Fruit fly (Drosophila melanogaster) whole organism, embryonic: ENCODE measurements around the gene cno.

Experiments used
- Antp ChIP-seq: fragments of 200-800 bp; sonication (Bioruptor generic); optimal IDR thresholded peaks from 3 replicates; lab custom pipeline; 2016; ENCODE audit warnings: missing biosample characterization, missing genetic modification characterization
- Bgb ChIP-seq: fragments of 200-800 bp; sonication (Bioruptor generic); IDR thresholded peaks from 2 replicates; pipeline ENCODE4 v1.3.6; 2022; ENCODE audit warnings: missing biosample characterization, missing genetic modification characterization; ENCODE audit not compliant: partially characterized antibody
- CG10321 ChIP-seq: fragments of 200-800 bp; sonication (Bioruptor generic); IDR thresholded peaks from 2 replicates; pipeline ENCODE4 v1.3.6; 2022; ENCODE audit warnings: missing biosample characterization, missing genetic modification characterization
- CG10462 ChIP-seq: fragments of 200-800 bp; sonication (Bioruptor generic); optimal IDR thresholded peaks from 2 replicates; lab custom pipeline; 2016; ENCODE audit warnings: missing biosample characterization, missing genetic modification characterization
- CG10959 ChIP-seq: fragments of 200-800 bp; sonication (Bioruptor generic); IDR thresholded peaks from 2 replicates; pipeline ENCODE4 v1.3.6; 2022; ENCODE audit warnings: missing biosample characterization, missing genetic modification characterization
- CG12659 ChIP-seq: fragments of 200-800 bp; sonication (Bioruptor generic); optimal IDR thresholded peaks from 3 replicates; lab custom pipeline; 2017; ENCODE audit warnings: mild to moderate bottlenecking, missing biosample characterization, missing genetic modification reagents, missing genetic modification characterization
- CG12769 ChIP-seq: fragments of 200-800 bp; sonication (Bioruptor generic); optimal IDR thresholded peaks from 2 replicates; lab custom pipeline; 2019; ENCODE audit warnings: missing biosample characterization, mild to moderate bottlenecking, missing genetic modification characterization, moderate library complexity
- CG1602 ChIP-seq: fragments of 200-800 bp; sonication (Bioruptor generic); optimal IDR thresholded peaks from 3 replicates; lab custom pipeline; 2016; ENCODE audit warnings: missing biosample characterization, missing genetic modification characterization
- CG17912 ChIP-seq: fragments of 200-800 bp; sonication (Bioruptor generic); optimal IDR thresholded peaks from 2 replicates; lab custom pipeline; 2018; ENCODE audit warnings: missing biosample characterization, mild to moderate bottlenecking, missing genetic modification characterization
- CG18011 ChIP-seq: fragments of 200-800 bp; sonication (Bioruptor generic); optimal IDR thresholded peaks from 2 replicates; lab custom pipeline; 2017; ENCODE audit warnings: missing biosample characterization, missing genetic modification characterization, mild to moderate bottlenecking, moderate library complexity, missing genotype
- CG18599 ChIP-seq: fragments of 200-800 bp; sonication (Bioruptor generic); optimal IDR thresholded peaks from 3 replicates; lab custom pipeline; 2017; ENCODE audit warnings: missing biosample characterization, missing genetic modification characterization, mild to moderate bottlenecking, moderate library complexity, missing genetic modification reagents
- CG18619 ChIP-seq: fragments of 200-800 bp; sonication (Bioruptor generic); optimal IDR thresholded peaks from 3 replicates; lab custom pipeline; 2017; ENCODE audit warnings: missing biosample characterization, mild to moderate bottlenecking, missing genetic modification characterization
- CG2120 ChIP-seq: fragments of 200-800 bp; sonication (Bioruptor generic); optimal IDR thresholded peaks from 3 replicates; lab custom pipeline; 2016; ENCODE audit warnings: missing biosample characterization, missing genetic modification characterization
- CG2678 ChIP-seq: fragments of 200-800 bp; sonication (Bioruptor generic); optimal IDR thresholded peaks from 3 replicates; lab custom pipeline; 2019; ENCODE audit warnings: missing biosample characterization, mild to moderate bottlenecking, missing genetic modification characterization, moderate library complexity
- CG31224 ChIP-seq: fragments of 200-800 bp; sonication (Bioruptor generic); IDR thresholded peaks from 2 replicates; pipeline ENCODE4 v1.3.6; 2022; ENCODE audit warnings: missing biosample characterization, missing genetic modification characterization
- CG32772 ChIP-seq: fragments of 200-800 bp; sonication (Bioruptor generic); IDR thresholded peaks from 2 replicates; pipeline ENCODE4 v1.3.6; 2022; ENCODE audit warnings: missing biosample characterization, missing genetic modification characterization
- CG3726 ChIP-seq: fragments of 200-800 bp; sonication (Bioruptor generic); IDR thresholded peaks from 3 replicates; pipeline ENCODE4, ENCODE4 v1.3.6; 2022; ENCODE audit warnings: missing biosample characterization, missing genetic modification characterization
- CG4360 ChIP-seq: fragments of 200-800 bp; sonication (Bioruptor generic); IDR thresholded peaks from 2 replicates; pipeline ENCODE4 v1.3.6; 2022; ENCODE audit warnings: missing biosample characterization, missing genetic modification characterization
- CG4424 ChIP-seq: fragments of 200-800 bp; sonication (Bioruptor generic); optimal IDR thresholded peaks from 3 replicates; lab custom pipeline; 2016; ENCODE audit warnings: missing biosample characterization, missing genetic modification characterization
- CG7556 ChIP-seq: fragments of 200-800 bp; sonication (Bioruptor generic); optimal IDR thresholded peaks from 2 replicates; lab custom pipeline; 2017; ENCODE audit warnings: missing biosample characterization, mild to moderate bottlenecking, missing genetic modification characterization
- Dad ChIP-seq: fragments of 200-800 bp; sonication (Bioruptor generic); optimal IDR thresholded peaks from 3 replicates; lab custom pipeline; 2016; ENCODE audit warnings: missing biosample characterization, missing genetic modification characterization
- Deaf1 ChIP-seq: fragments of 200-800 bp; optimal IDR thresholded peaks from 3 replicates; lab custom pipeline; 2019; ENCODE audit warnings: missing biosample characterization, mild to moderate bottlenecking, missing genetic modification characterization, moderate library complexity
- Dll ChIP-seq: fragments of 200-800 bp; sonication (Bioruptor generic); IDR thresholded peaks from 4 replicates; pipeline ENCODE4 v1.3.6; 2022; ENCODE audit warnings: missing biosample characterization, missing genetic modification characterization; ENCODE audit not compliant: partially characterized antibody
- Fer1 ChIP-seq: fragments of 200-800 bp; sonication (Bioruptor generic); optimal IDR thresholded peaks from 2 replicates; lab custom pipeline; 2017; ENCODE audit warnings: missing biosample characterization, mild to moderate bottlenecking, missing genetic modification characterization
- HHEX ChIP-seq: fragments of 200-800 bp; sonication (Bioruptor generic); optimal IDR thresholded peaks from 3 replicates; lab custom pipeline; 2017; ENCODE audit warnings: missing biosample characterization, mild to moderate bottlenecking, missing genetic modification characterization, missing genetic modification reagents
- Hand ChIP-seq: fragments of 200-800 bp; sonication (Bioruptor generic); optimal IDR thresholded peaks from 2 replicates; lab custom pipeline; 2017; ENCODE audit warnings: mild to moderate bottlenecking, missing biosample characterization, missing genetic modification reagents, missing genetic modification characterization
- Hsf ChIP-seq: fragments of 200-800 bp; sonication (Bioruptor generic); optimal IDR thresholded peaks from 3 replicates; lab custom pipeline; 2016; ENCODE audit warnings: missing biosample characterization, missing genetic modification characterization
- Mad ChIP-seq: fragments of 200-800 bp; sonication (Bioruptor generic); optimal IDR thresholded peaks from 2 replicates; lab custom pipeline; 2016; ENCODE audit warnings: missing biosample characterization, missing genetic modification characterization
- Scr ChIP-seq: fragments of 200-800 bp; sonication (Bioruptor generic); IDR thresholded peaks from 2 replicates; pipeline ENCODE4 v1.3.6; 2022; ENCODE audit warnings: missing biosample characterization, missing genetic modification characterization; ENCODE audit not compliant: partially characterized antibody
- Spps ChIP-seq: fragments of 200-800 bp; sonication (Bioruptor generic); optimal IDR thresholded peaks from 2 replicates; lab custom pipeline; 2018; ENCODE audit warnings: missing biosample characterization, mild to moderate bottlenecking, missing genetic modification characterization
- Trl ChIP-seq, 3 experiments: fragments of >200 bp in 2 of 3; fragments of 200-800 bp in 1 of 3; sonication (Bioruptor generic) in 1 of 3; optimal IDR thresholded peaks; 2 replicates in 1 of 3; 3 replicates in 2 of 3; lab custom pipeline; 2016 to 2017; ENCODE audit warnings: missing biosample characterization in 1 of 3, missing genetic modification characterization in 1 of 3
- abd-A ChIP-seq: fragments of 200-800 bp; sonication (Bioruptor generic); optimal IDR thresholded peaks from 3 replicates; lab custom pipeline; 2019; ENCODE audit warnings: missing biosample characterization, mild to moderate bottlenecking, missing genetic modification characterization, moderate library complexity
- ac ChIP-seq: fragments of 200-800 bp; sonication (Bioruptor generic); optimal IDR thresholded peaks from 3 replicates; lab custom pipeline; 2017; ENCODE audit warnings: missing biosample characterization, mild to moderate bottlenecking, missing genetic modification characterization
- al ChIP-seq: fragments of 200-800 bp; sonication (Bioruptor generic); IDR thresholded peaks from 2 replicates; pipeline ENCODE4 v1.3.6; 2022; ENCODE audit warnings: missing biosample characterization, missing genetic modification characterization
- caup ChIP-seq: fragments of 200-800 bp; sonication (Bioruptor generic); optimal IDR thresholded peaks from 3 replicates; lab custom pipeline; 2017; ENCODE audit warnings: missing biosample characterization, mild to moderate bottlenecking, missing genetic modification characterization, moderate library complexity; ENCODE audit not compliant: severe bottlenecking
- crp ChIP-seq, 2 experiments: fragments of 200-800 bp; sonication (Bioruptor generic); optimal IDR thresholded peaks; 2 replicates in 1 of 2; 3 replicates in 1 of 2; lab custom pipeline; 2017; ENCODE audit warnings: missing biosample characterization in 2 of 2, missing genetic modification characterization in 2 of 2, mild to moderate bottlenecking in 1 of 2, moderate library complexity in 1 of 2
- danr ChIP-seq: fragments of 200-800 bp; sonication (Bioruptor generic); IDR thresholded peaks from 2 replicates; pipeline ENCODE4 v1.3.6; 2022; ENCODE audit warnings: missing biosample characterization, missing genetic modification characterization
- dpn ChIP-seq, 2 experiments: fragments of 200-800 bp; sonication (Bioruptor generic); optimal IDR thresholded peaks; 3 replicates each; lab custom pipeline; 2016; ENCODE audit warnings: missing biosample characterization in 2 of 2, missing genetic modification characterization in 2 of 2
- eve ChIP-seq, 2 experiments: fragments of >200 bp; optimal IDR thresholded peaks; 2 replicates each; lab custom pipeline; 2017; ENCODE audit warnings: missing biosample characterization in 2 of 2, missing genetic modification characterization in 2 of 2
- gce ChIP-seq: fragments of 200-800 bp; sonication (Bioruptor generic); IDR thresholded peaks from 3 replicates; pipeline ENCODE4 v1.3.6; 2022; ENCODE audit warnings: missing biosample characterization, missing genetic modification characterization
- gcm ChIP-seq: fragments of 200-800 bp; sonication (Bioruptor generic); optimal IDR thresholded peaks from 2 replicates; lab custom pipeline; 2019; ENCODE audit warnings: missing biosample characterization, mild to moderate bottlenecking, missing genetic modification characterization, moderate library complexity
- hbn ChIP-seq: fragments of 200-800 bp; sonication (Bioruptor generic); IDR thresholded peaks from 2 replicates; pipeline ENCODE4 v1.3.6; 2022; ENCODE audit warnings: missing biosample characterization, missing genetic modification characterization; ENCODE audit not compliant: partially characterized antibody
- hkb ChIP-seq, 2 experiments: fragments of 200-800 bp in 1 of 2; fragments of >200 bp in 1 of 2; sonication (Bioruptor generic) in 1 of 2; IDR thresholded peaks in 1 of 2; optimal IDR thresholded peaks in 1 of 2; 2 replicates each; pipeline versions ENCODE4 v1.3.6 to Lab custom; 2017 to 2022; ENCODE audit warnings: missing biosample characterization in 1 of 2, missing genetic modification characterization in 1 of 2
- insv ChIP-seq, 2 experiments: fragments of 200-800 bp; sonication (Bioruptor generic); optimal IDR thresholded peaks; 3 replicates each; lab custom pipeline; 2016 to 2018; ENCODE audit warnings: missing biosample characterization in 2 of 2, missing genetic modification characterization in 2 of 2
- lilli ChIP-seq: fragments of 200-800 bp; sonication (Bioruptor generic); optimal IDR thresholded peaks from 3 replicates; lab custom pipeline; 2016; ENCODE audit warnings: missing biosample characterization, missing genetic modification characterization
- repo ChIP-seq: fragments of 200-800 bp; sonication (Bioruptor generic); optimal IDR thresholded peaks from 2 replicates; lab custom pipeline; 2016; ENCODE audit warnings: missing biosample characterization, missing genetic modification characterization
- tll ChIP-seq, 2 experiments: fragments of 200-800 bp in 1 of 2; fragments of >200 bp in 1 of 2; sonication (Bioruptor generic) in 1 of 2; optimal IDR thresholded peaks; 2 replicates each; lab custom pipeline; 2017 to 2019; ENCODE audit warnings: missing biosample characterization in 2 of 2, missing genetic modification characterization in 2 of 2, mild to moderate bottlenecking in 1 of 2, moderate library complexity in 1 of 2
- trem ChIP-seq: fragments of 200-800 bp; optimal IDR thresholded peaks from 3 replicates; lab custom pipeline; 2019; ENCODE audit warnings: missing biosample characterization, mild to moderate bottlenecking, missing genetic modification characterization, moderate library complexity
- yki ChIP-seq: fragments of >200 bp; optimal IDR thresholded peaks from 3 replicates; lab custom pipeline; 2018

Gene cno

DNA sequence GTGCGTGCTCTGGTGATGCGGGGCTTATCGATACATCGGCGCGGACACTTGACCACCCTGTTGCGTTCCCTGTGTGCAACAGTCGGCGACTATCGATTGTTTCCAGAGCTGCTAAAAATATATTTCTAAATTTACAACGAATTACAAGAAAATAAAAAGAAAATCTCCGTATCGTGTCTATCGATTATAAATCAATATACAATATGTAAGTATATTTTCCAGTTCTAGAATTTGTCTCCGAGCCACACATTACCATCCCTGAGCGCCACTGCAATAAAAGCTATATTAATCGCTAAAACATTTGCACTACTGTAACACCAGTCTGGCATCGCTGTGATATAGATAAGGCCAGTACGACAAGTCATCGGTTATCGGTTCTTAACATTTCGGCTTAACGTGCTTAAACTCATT is 14.9 kb upstream of the cno start, which contains the start of the genes Kat60 and Mms19:
Gene Kat60 (minus strand): TSS at position 13 of the 411 bp plus-strand sequence.
Gene Mms19 (plus strand): TSS at position 347 of the 411 bp plus-strand sequence.
- TF ChIP-seq CG3726 (0 out of 3 replicates have a peak, but pooled peaks have one; percentile 11), CG10462 (GFP tag; lab: Kevin White, UChicago) (no peak), Dll (GFP tag; lab: Robert Waterston, UW) (peak; percentile 96), CG4424 (GFP tag; lab: Kevin White, UChicago) (no peak), Hand (GFP tag; lab: Kevin White, UChicago) (no peak), Fer1 (GFP tag; lab: Kevin White, UChicago) (peak; percentile 49), gce (no peak; the same call in 2 of the 3 replicates), Dad (GFP tag; lab: Kevin White, UChicago) (peak; percentile 43), eve (GFP tag; optimal IDR thresholded peaks at IDR 0.05; lab: Kevin White, UChicago) (peak in 1 of 2 experiments; percentile 57), CG7556 (no peak), Bgb (GFP tag; lab: Robert Waterston, UW) (peak; percentile 94), trem (tag; lab: Kevin White, UChicago) (peak; percentile 85), repo (GFP tag; lab: Kevin White, UChicago) (no peak), al (GFP tag; lab: Robert Waterston, UW) (peak; percentile 67), yki (lab: Kevin White, UChicago) (no peak), CG18011 (GFP tag; lab: Kevin White, UChicago) (peak; percentile 7), Hsf (GFP tag; lab: Kevin White, UChicago) (peak; percentile 78), hbn (GFP tag; lab: Robert Waterston, UW) (peak; percentile 90), HHEX (peak; percentile 44), CG18599 (peak; percentile 62), hkb (optimal IDR thresholded peaks at IDR 0.05; lab: Kevin White, UChicago) (peak; percentile 89), hkb (GFP tag; IDR thresholded peaks at IDR 0.05; lab: Robert Waterston, UW) (peak; percentile 55; the same call in 1 of the 2 replicates), tll (GFP tag; optimal IDR thresholded peaks at IDR 0.05; lab: Kevin White, UChicago) (peak in 1 of 2 experiments; percentile 97), Deaf1 (no peak), danr (GFP tag; lab: Robert Waterston, UW) (peak; percentile 55; the same call in 1 of the 2 replicates), CG17912 (GFP tag; lab: Kevin White, UChicago) (no peak), lilli (GFP tag; lab: Kevin White, UChicago) (peak; percentile 87), caup (GFP tag; lab: Kevin White, UChicago) (no peak), crp (GFP tag; optimal IDR thresholded peaks at IDR 0.05; lab: Kevin White, UChicago) (peak in 1 of 2 experiments; percentile 50), gcm (peak; percentile 46), CG4360 (GFP tag; lab: Robert Waterston, UW) (no peak), CG12659 (GFP tag; lab: Kevin White, UChicago) (peak; percentile 85), insv (GFP tag; optimal IDR thresholded peaks at IDR 0.05; lab: Kevin White, UChicago) (peak in 1 of 2 experiments; percentile 32), CG2678 (no peak), abd-A (tag; lab: Kevin White, UChicago) (no peak), CG1602 (GFP tag; lab: Kevin White, UChicago) (peak; percentile 61), CG12769 (tag; lab: Kevin White, UChicago) (no peak), Antp (peak; percentile 47), Trl (optimal IDR thresholded peaks at IDR 0.05; lab: Kevin White, UChicago) (no peak), Trl (GFP tag; optimal IDR thresholded peaks at IDR 0.05; lab: Kevin White, UChicago) (peak; percentile 66), ac (no peak), CG18619 (GFP tag; lab: Kevin White, UChicago) (no peak), Spps (tag; lab: Kevin White, UChicago) (no peak), CG32772 (GFP tag; lab: Robert Waterston, UW) (peak; percentile 64), dpn (GFP tag; optimal IDR thresholded peaks at IDR 0.05; lab: Kevin White, UChicago) (peak; percentile 76), CG2120 (GFP tag; lab: Kevin White, UChicago) (peak; percentile 88), CG10321 (GFP tag; lab: Robert Waterston, UW) (no peak), CG31224 (GFP tag; lab: Robert Waterston, UW) (peak; percentile 59), Mad (GFP tag; lab: Kevin White, UChicago) (peak; percentile 73), Scr (GFP tag; lab: Robert Waterston, UW) (peak; percentile 97), CG10959 (GFP tag; lab: Robert Waterston, UW) (no peak)
